Fruit fly (Drosophila melanogaster): ENCODE measurements around the gene tgo.

Gene tgo

DNA sequence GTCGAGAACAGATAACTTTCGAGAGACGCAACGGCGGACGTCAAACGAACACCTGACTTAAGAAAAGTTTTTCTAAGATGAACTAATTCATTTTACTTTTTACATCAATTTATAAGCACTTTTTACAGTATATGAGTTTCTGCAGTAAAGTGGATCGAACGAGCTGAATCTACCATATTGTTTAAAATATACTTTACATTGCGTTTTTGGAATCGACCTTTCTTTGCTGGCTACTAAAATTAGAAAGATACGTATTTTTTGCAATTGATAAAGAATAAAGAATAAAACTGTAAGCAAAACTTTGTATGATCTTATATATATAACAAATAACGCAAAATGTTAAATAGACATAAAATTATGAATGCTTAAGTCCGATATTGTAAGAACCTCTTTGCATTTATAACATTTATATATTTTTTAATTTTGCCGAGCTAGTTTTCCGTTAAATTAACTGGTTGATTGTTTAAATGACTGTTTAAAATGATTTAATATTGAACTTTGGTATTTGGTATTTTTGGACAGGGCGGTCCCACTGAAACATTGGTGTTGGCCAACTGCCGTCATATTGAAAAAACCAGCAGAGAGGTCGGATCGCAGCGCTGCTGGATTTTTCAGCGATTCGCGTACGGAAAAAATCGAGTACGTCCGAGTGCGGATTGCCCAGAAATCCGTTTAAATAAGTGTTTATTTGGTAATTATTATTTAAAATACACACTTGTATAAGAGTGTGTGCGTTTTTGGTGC lies 32.3 kb upstream of the tgo start, which contains the start of gene Kdm2:
Gene Kdm2, plus strand, starts transcription at position 559 of the 744 bp plus-strand sequence.
- TF ChIP-seq Dll (optimal IDR thresholded peaks at IDR 0.05): no peak
- no peak for TF ChIP-seq EcR (GFP tag; optimal IDR thresholded peaks at IDR 0.05)
- no peak for TF ChIP-seq psq (optimal IDR thresholded peaks at IDR 0.05)
- no peak for TF ChIP-seq CG8478 (optimal IDR thresholded peaks at IDR 0.05)
- no peak for TF ChIP-seq usp (GFP tag; optimal IDR thresholded peaks at IDR 0.05)
- TF ChIP-seq pan (optimal IDR thresholded peaks at IDR 0.05): no peak

dm6 chr3R:9050519-9051119 lies 30.8 kb upstream of the tgo start, which contains the start of gene Nmdmc:
TSS of gene Nmdmc (minus strand) at chr3R:9050555.
- TF ChIP-seq CG8478 (optimal IDR thresholded peaks at IDR 0.05) (no peak), EcR (GFP tag; optimal IDR thresholded peaks at IDR 0.05) (no peak)

dm6 chr3R:9049091-9049981 lies 29.5 kb upstream of the tgo start:
- TF ChIP-seq usp (GFP tag; optimal IDR thresholded peaks at IDR 0.05) (no peak), psq (optimal IDR thresholded peaks at IDR 0.05) (no peak), Dll (optimal IDR thresholded peaks at IDR 0.05) (no peak), EcR (GFP tag; optimal IDR thresholded peaks at IDR 0.05) (no peak), pan (optimal IDR thresholded peaks at IDR 0.05) (no peak), CG8478 (optimal IDR thresholded peaks at IDR 0.05) (no peak)

DNA sequence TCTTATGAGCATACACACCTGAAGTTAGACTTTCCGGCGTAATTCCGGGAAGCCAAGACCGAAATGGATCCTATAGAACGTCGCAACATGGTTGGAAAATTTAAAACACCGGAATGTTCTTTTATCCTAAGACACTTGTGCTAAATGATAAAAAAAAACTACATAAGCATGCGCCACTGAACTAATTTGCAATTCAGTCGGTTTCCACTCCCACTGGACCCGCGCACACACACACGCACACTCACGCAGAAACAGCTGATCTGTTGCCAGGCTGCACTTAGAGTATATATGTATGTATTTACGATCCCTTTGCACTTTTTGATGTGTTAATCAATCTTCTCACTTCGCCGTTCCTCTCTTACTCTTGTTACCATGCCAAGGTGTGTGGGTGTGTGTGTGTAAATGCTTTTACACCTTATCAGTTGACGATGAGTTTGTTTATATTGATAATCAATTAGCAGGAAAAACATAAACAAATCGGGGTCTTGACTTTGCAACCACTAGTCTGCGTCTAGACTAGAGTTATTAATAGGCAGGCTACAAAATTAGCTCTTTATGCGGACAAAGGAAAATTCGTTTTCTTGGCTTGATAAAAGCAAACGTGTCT lies 28.7 kb upstream of the tgo start, which contains the start of gene Mst85C:
Gene Mst85C, plus strand, starts transcription at position 180 of the 607 bp plus-strand sequence.
- TF ChIP-seq CG8478 (optimal IDR thresholded peaks at IDR 0.05) (no peak), psq (optimal IDR thresholded peaks at IDR 0.05) (no peak), Dll (optimal IDR thresholded peaks at IDR 0.05) (no peak), usp (GFP tag; optimal IDR thresholded peaks at IDR 0.05) (no peak), EcR (GFP tag; optimal IDR thresholded peaks at IDR 0.05) (no peak), pan (optimal IDR thresholded peaks at IDR 0.05) (no peak)

- TF ChIP-seq usp (GFP tag; optimal IDR thresholded peaks at IDR 0.05) (no peak), EcR (GFP tag; optimal IDR thresholded peaks at IDR 0.05) (no peak), pan (optimal IDR thresholded peaks at IDR 0.05) (no peak), Dll (optimal IDR thresholded peaks at IDR 0.05) (no peak)
Observed at dm6 chr3R:9047561-9048465, 28.0 kb upstream of the tgo start, which contains the start of gene Rel. TSS of gene Rel (minus strand) at chr3R:9047977.

DNA sequence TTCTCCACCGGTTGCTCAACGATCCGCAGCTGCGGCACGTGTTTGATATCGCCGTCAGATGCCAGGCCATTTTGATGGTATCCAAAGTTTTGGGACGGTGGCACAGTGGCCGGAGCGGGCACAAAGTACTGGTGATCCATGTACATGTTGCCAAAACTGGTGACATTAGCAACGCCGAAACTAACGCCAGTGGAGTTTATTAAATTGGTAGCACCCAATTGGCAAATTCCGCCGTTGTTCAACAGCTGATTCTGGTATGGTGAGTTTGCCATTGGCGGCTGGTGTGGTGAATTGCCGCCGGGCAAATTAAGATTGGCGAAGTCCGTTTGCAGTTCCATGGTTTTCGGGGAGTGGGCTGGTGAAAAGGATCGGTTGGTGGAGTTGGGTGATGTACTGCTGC lies 27.1 kb upstream of the tgo start:
- no peak for TF ChIP-seq usp (GFP tag; optimal IDR thresholded peaks at IDR 0.05)
- TF ChIP-seq EcR (GFP tag; optimal IDR thresholded peaks at IDR 0.05): no peak

- TF ChIP-seq Dll (optimal IDR thresholded peaks at IDR 0.05) (no peak), EcR (GFP tag; optimal IDR thresholded peaks at IDR 0.05) (no peak), pan (optimal IDR thresholded peaks at IDR 0.05) (no peak), CG8478 (optimal IDR thresholded peaks at IDR 0.05) (no peak), usp (GFP tag; optimal IDR thresholded peaks at IDR 0.05) (no peak), psq (optimal IDR thresholded peaks at IDR 0.05) (no peak)
Observed at dm6 chr3R:9045733-9046132, 25.9 kb upstream of the tgo start.

DNA sequence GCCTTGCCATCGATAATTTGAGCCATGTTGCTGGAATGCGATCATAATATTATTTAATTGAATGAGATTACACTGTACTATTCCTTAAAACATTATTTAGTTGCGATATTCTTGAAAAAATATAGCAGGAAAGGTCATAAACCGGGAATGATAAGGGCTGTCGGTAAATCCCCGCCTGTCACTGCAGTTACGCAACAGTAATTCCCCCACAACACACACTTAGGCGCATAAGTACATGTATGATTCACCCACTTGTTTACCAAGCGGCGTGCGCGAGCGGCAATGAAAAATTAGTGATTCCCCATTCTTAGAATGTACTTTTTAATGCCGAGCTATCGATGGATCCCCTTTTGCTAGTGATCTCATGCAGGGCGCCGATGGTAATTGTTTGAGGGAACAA lies 23.8 kb upstream of the tgo start:
- TF ChIP-seq Dll (optimal IDR thresholded peaks at IDR 0.05) (no peak), usp (GFP tag; optimal IDR thresholded peaks at IDR 0.05) (no peak), pan (optimal IDR thresholded peaks at IDR 0.05) (no peak), EcR (GFP tag; optimal IDR thresholded peaks at IDR 0.05) (no peak), CG8478 (optimal IDR thresholded peaks at IDR 0.05) (no peak), psq (optimal IDR thresholded peaks at IDR 0.05) (no peak)

DNA sequence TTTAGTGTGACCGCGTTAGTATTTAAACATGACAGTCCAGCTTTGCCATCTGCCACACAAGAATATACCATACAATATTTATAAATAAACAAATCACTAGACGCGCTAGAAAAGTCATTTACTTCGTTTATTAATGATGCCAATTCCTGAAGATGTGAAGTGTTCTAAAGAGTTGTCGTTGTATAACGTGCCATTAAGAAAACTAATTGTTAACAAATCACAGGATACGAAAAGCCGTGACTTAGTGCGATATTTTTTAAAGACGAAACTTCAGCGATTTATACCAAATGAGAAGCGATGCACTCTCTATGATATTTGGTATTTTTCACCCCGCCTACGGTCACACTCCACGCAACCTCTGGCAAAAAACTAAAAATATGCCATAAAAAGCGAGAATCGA lies 19.6 kb upstream of the tgo start, which contains the start of gene neur:
Gene neur, minus strand, starts transcription at position 24 of the 400 bp plus-strand sequence.
- TF ChIP-seq CG8478 (optimal IDR thresholded peaks at IDR 0.05) (no peak), psq (optimal IDR thresholded peaks at IDR 0.05) (no peak), pan (optimal IDR thresholded peaks at IDR 0.05) (no peak), usp (GFP tag; optimal IDR thresholded peaks at IDR 0.05) (no peak), Dll (optimal IDR thresholded peaks at IDR 0.05) (no peak), EcR (GFP tag; optimal IDR thresholded peaks at IDR 0.05) (no peak)

DNA sequence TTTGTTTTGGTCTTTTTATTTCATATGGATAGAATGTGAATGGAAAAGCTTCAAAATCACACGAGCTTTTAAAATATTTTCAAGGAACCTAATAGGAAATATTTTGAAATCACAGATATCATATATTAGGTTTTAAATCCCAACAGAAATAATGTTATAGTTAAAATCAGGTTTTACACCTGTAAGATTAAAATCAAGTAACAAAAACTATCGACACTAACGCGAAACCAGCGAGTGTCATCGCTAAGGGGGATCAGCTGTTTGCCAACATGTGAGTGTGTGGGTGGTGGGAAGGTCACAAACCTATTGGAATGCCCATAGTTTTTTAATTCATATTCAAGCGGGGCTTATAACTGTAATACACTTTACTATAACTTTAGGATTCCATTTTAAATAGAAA lies 18.8 kb upstream of the tgo start, which contains the start of gene hyx:
Gene hyx, plus strand, starts transcription at position 109 of the 400 bp plus-strand sequence.
- no peak for TF ChIP-seq Dll (optimal IDR thresholded peaks at IDR 0.05)
- no peak for TF ChIP-seq usp (GFP tag; optimal IDR thresholded peaks at IDR 0.05)
- no peak for TF ChIP-seq psq (optimal IDR thresholded peaks at IDR 0.05)
- TF ChIP-seq pan (optimal IDR thresholded peaks at IDR 0.05): no peak
- no peak for TF ChIP-seq CG8478 (optimal IDR thresholded peaks at IDR 0.05)
- no peak for TF ChIP-seq EcR (GFP tag; optimal IDR thresholded peaks at IDR 0.05)

All from whole organism.